Fruit fly (Drosophila melanogaster) whole organism, embryonic: ENCODE results near the gene CG6136.

Experiments used
- BtbVII ChIP-seq: fragments of 200-800 bp; sonication (Bioruptor generic); optimal IDR thresholded peaks from 3 replicates; lab custom pipeline; 2017; ENCODE audit warnings: missing biosample characterization, mild to moderate bottlenecking, missing genetic modification characterization
- CG10147 ChIP-seq: fragments of 200-800 bp; sonication (Bioruptor generic); optimal IDR thresholded peaks from 2 replicates; lab custom pipeline; 2019; ENCODE audit warnings: missing biosample characterization, mild to moderate bottlenecking, missing genetic modification characterization, moderate library complexity
- CG12219 ChIP-seq: fragments of 200-800 bp; sonication (Bioruptor generic); optimal IDR thresholded peaks from 3 replicates; lab custom pipeline; 2018; ENCODE audit warnings: missing biosample characterization, mild to moderate bottlenecking, missing genetic modification characterization
- CG12299 ChIP-seq: fragments of 200-800 bp; sonication (Bioruptor generic); optimal IDR thresholded peaks from 2 replicates; lab custom pipeline; 2018; ENCODE audit warnings: missing biosample characterization, mild to moderate bottlenecking, missing genetic modification characterization
- CG13775 ChIP-seq: fragments of 200-800 bp; sonication (Bioruptor generic); optimal IDR thresholded peaks from 3 replicates; lab custom pipeline; 2017; ENCODE audit warnings: missing biosample characterization, mild to moderate bottlenecking, missing genetic modification characterization
- CG14860 ChIP-seq: fragments of 200-800 bp; sonication (Bioruptor generic); IDR thresholded peaks from 3 replicates; pipeline ENCODE4 v1.3.6; 2022; ENCODE audit warnings: missing biosample characterization, missing genetic modification characterization; ENCODE audit not compliant: partially characterized antibody
- CG15269 ChIP-seq: fragments of 200-800 bp; sonication (Bioruptor generic); optimal IDR thresholded peaks from 2 replicates; lab custom pipeline; 2018; ENCODE audit warnings: missing biosample characterization, mild to moderate bottlenecking, missing genetic modification characterization, moderate library complexity
- CG17328 ChIP-seq: fragments of 200-800 bp; sonication (Bioruptor generic); IDR thresholded peaks from 2 replicates; pipeline ENCODE4 v1.3.6; 2022; ENCODE audit warnings: missing biosample characterization, missing genetic modification characterization
- CG17385 ChIP-seq: fragments of 200-800 bp; sonication (Bioruptor generic); optimal IDR thresholded peaks from 3 replicates; lab custom pipeline; 2018; ENCODE audit warnings: missing biosample characterization, mild to moderate bottlenecking, missing genetic modification characterization
- CG18619 ChIP-seq: fragments of 200-800 bp; sonication (Bioruptor generic); optimal IDR thresholded peaks from 3 replicates; lab custom pipeline; 2017; ENCODE audit warnings: missing biosample characterization, mild to moderate bottlenecking, missing genetic modification characterization
- CG4328 ChIP-seq: fragments of 200-800 bp; sonication (Bioruptor generic); optimal IDR thresholded peaks from 3 replicates; lab custom pipeline; 2017; ENCODE audit warnings: missing biosample characterization, missing genetic modification reagents, missing genetic modification characterization
- CG43689 ChIP-seq: fragments of 200-800 bp; sonication (Bioruptor generic); IDR thresholded peaks from 2 replicates; pipeline ENCODE4 v1.3.6; 2022; ENCODE audit warnings: missing biosample characterization, missing genetic modification characterization
- CoRest ChIP-seq: fragments of 200-800 bp; sonication (Bioruptor generic); optimal IDR thresholded peaks from 3 replicates; lab custom pipeline; 2018; ENCODE audit warnings: missing biosample characterization, mild to moderate bottlenecking, missing genetic modification characterization, moderate library complexity
- Dbx ChIP-seq: fragments of 200-800 bp; sonication (Bioruptor generic); IDR thresholded peaks from 3 replicates; pipeline ENCODE4 v1.3.6; 2022; ENCODE audit warnings: missing biosample characterization, missing genetic modification characterization
- Dll ChIP-seq: fragments of 200-800 bp; sonication (Bioruptor generic); IDR thresholded peaks from 4 replicates; pipeline ENCODE4 v1.3.6; 2022; ENCODE audit warnings: missing biosample characterization, missing genetic modification characterization; ENCODE audit not compliant: partially characterized antibody
- Drgx ChIP-seq: fragments of 200-800 bp; sonication (Bioruptor generic); IDR thresholded peaks from 2 replicates; pipeline ENCODE4 v1.3.6; 2022; ENCODE audit warnings: missing biosample characterization, missing genetic modification characterization
- Lpt ChIP-seq: fragments of >200 bp; optimal IDR thresholded peaks from 2 replicates; lab custom pipeline; 2018; ENCODE audit warnings: missing biosample characterization, missing genetic modification characterization
- MBD-R2 ChIP-seq: fragments of 200-800 bp; sonication (Bioruptor generic); IDR thresholded peaks from 2 replicates; pipeline ENCODE4 v1.3.6; 2022; ENCODE audit warnings: missing biosample characterization, missing genetic modification characterization
- Meics ChIP-seq: fragments of 200-800 bp; sonication (Bioruptor generic); optimal IDR thresholded peaks from 2 replicates; lab custom pipeline; 2017; ENCODE audit warnings: missing biosample characterization, mild to moderate bottlenecking, missing genetic modification characterization
- Mrtf ChIP-seq: fragments of 200-800 bp; sonication (Bioruptor generic); IDR thresholded peaks from 3 replicates; pipeline ENCODE4 v1.3.6; 2022; ENCODE audit warnings: missing biosample characterization, missing genetic modification characterization
- Nf-YA ChIP-seq: fragments of 200-800 bp; sonication (Bioruptor generic); IDR thresholded peaks from 2 replicates; pipeline ENCODE4 v1.3.6; 2022; ENCODE audit warnings: missing biosample characterization, missing genetic modification characterization
- Oaz ChIP-seq: fragments of 200-800 bp; sonication (Bioruptor generic); IDR thresholded peaks from 2 replicates; pipeline ENCODE4 v1.3.6; 2022; ENCODE audit warnings: missing biosample characterization, missing genetic modification characterization
- Pdp1 ChIP-seq, 2 experiments: fragments of 200-800 bp; sonication (Bioruptor generic); optimal IDR thresholded peaks; 3 replicates each; lab custom pipeline; 2016; ENCODE audit warnings: missing biosample characterization in 2 of 2, missing genetic modification characterization in 2 of 2, mild to moderate bottlenecking in 1 of 2, moderate library complexity in 1 of 2
- Usf ChIP-seq: fragments of 200-800 bp; sonication (Bioruptor generic); optimal IDR thresholded peaks from 2 replicates; lab custom pipeline; 2017; ENCODE audit warnings: missing genotype, missing biosample characterization, missing genetic modification characterization
- ase ChIP-seq: fragments of 200-800 bp; sonication (Bioruptor generic); IDR thresholded peaks from 3 replicates; pipeline ENCODE4 v1.3.6; 2022; ENCODE audit warnings: missing biosample characterization, missing genetic modification characterization
- btn ChIP-seq: fragments of 200-800 bp; sonication (Bioruptor generic); optimal IDR thresholded peaks from 2 replicates; lab custom pipeline; 2016; ENCODE audit warnings: missing biosample characterization, missing genetic modification characterization
- ci ChIP-seq: fragments of 200-800 bp; sonication (Bioruptor generic); IDR thresholded peaks from 3 replicates; pipeline ENCODE4 v1.3.6; 2022; ENCODE audit warnings: missing biosample characterization, missing genetic modification characterization
- corto ChIP-seq: fragments of 200-800 bp; sonication (Bioruptor generic); optimal IDR thresholded peaks from 2 replicates; lab custom pipeline; 2016; ENCODE audit warnings: missing biosample characterization, mild to moderate bottlenecking, missing genetic modification characterization, moderate library complexity
- dpn ChIP-seq, 2 experiments: fragments of 200-800 bp; sonication (Bioruptor generic); optimal IDR thresholded peaks; 3 replicates each; lab custom pipeline; 2016; ENCODE audit warnings: missing biosample characterization in 2 of 2, missing genetic modification characterization in 2 of 2
- esg ChIP-seq: fragments of 200-800 bp; sonication (Bioruptor generic); conservative IDR thresholded peaks from 2 replicates; pipeline ENCODE4 v1.3.6; 2022; ENCODE audit warnings: missing biosample characterization, missing genetic modification characterization
- eyg ChIP-seq: fragments of 200-800 bp; sonication (Bioruptor generic); optimal IDR thresholded peaks from 3 replicates; lab custom pipeline; 2016; ENCODE audit warnings: missing biosample characterization, missing genetic modification characterization
- gem ChIP-seq: fragments of 200-800 bp; sonication (Bioruptor generic); optimal IDR thresholded peaks from 2 replicates; lab custom pipeline; 2019; ENCODE audit warnings: missing biosample characterization, mild to moderate bottlenecking, missing genetic modification characterization, moderate library complexity
- grn ChIP-seq: fragments of 200-800 bp; sonication (Bioruptor generic); optimal IDR thresholded peaks from 3 replicates; lab custom pipeline; 2017; ENCODE audit warnings: missing biosample characterization, missing genetic modification characterization
- hkb ChIP-seq, 2 experiments: fragments of 200-800 bp in 1 of 2; fragments of >200 bp in 1 of 2; sonication (Bioruptor generic) in 1 of 2; IDR thresholded peaks in 1 of 2; optimal IDR thresholded peaks in 1 of 2; 2 replicates each; pipeline versions ENCODE4 v1.3.6 to Lab custom; 2017 to 2022; ENCODE audit warnings: missing biosample characterization in 1 of 2, missing genetic modification characterization in 1 of 2
- ind ChIP-seq: fragments of 200-800 bp; sonication (Bioruptor generic); optimal IDR thresholded peaks from 3 replicates; lab custom pipeline; 2016; ENCODE audit warnings: missing biosample characterization, missing genetic modification characterization
- lab ChIP-seq: fragments of 200-800 bp; sonication (Bioruptor generic); optimal IDR thresholded peaks from 3 replicates; lab custom pipeline; 2017; ENCODE audit warnings: missing biosample characterization, missing genetic modification characterization, mild to moderate bottlenecking, moderate library complexity, missing genetic modification reagents
- lilli ChIP-seq: fragments of 200-800 bp; sonication (Bioruptor generic); optimal IDR thresholded peaks from 3 replicates; lab custom pipeline; 2016; ENCODE audit warnings: missing biosample characterization, missing genetic modification characterization
- lola ChIP-seq, 3 experiments: fragments of >200 bp in 2 of 3; fragments of 200-800 bp in 1 of 3; sonication (Bioruptor generic) in 1 of 3; optimal IDR thresholded peaks; 2 replicates each; lab custom pipeline; 2017 to 2019; ENCODE audit warnings: missing biosample characterization in 3 of 3, missing genetic modification characterization in 3 of 3, mild to moderate bottlenecking in 1 of 3, moderate library complexity in 1 of 3
- onecut ChIP-seq: fragments of 200-800 bp; sonication (Bioruptor generic); IDR thresholded peaks from 2 replicates; pipeline ENCODE4 v1.3.6; 2022; ENCODE audit warnings: missing biosample characterization, missing genetic modification characterization
- pan ChIP-seq, 4 experiments: fragments of >200 bp in 3 of 4; fragments of 200-800 bp in 1 of 4; sonication (Bioruptor generic) in 1 of 4; optimal IDR thresholded peaks in 3 of 4; IDR thresholded peaks in 1 of 4; 2 replicates each; pipeline versions ENCODE4 v1.3.6 to Lab custom; 2017 to 2022; ENCODE audit warnings: missing biosample characterization in 2 of 4, missing genetic modification characterization in 2 of 4, mixed read lengths in 1 of 4
- pzg ChIP-seq: fragments of 200-800 bp; sonication (Bioruptor generic); optimal IDR thresholded peaks from 3 replicates; lab custom pipeline; 2018; ENCODE audit warnings: missing biosample characterization, mild to moderate bottlenecking, missing genetic modification characterization, moderate library complexity
- ranshi ChIP-seq: fragments of 200-800 bp; sonication (Bioruptor generic); IDR thresholded peaks from 2 replicates; pipeline ENCODE4 v1.3.6; 2022; ENCODE audit warnings: missing biosample characterization, missing genetic modification characterization
- sc ChIP-seq, 3 experiments: fragments of >200 bp in 2 of 3; fragments of 200-800 bp in 1 of 3; sonication (Bioruptor generic) in 1 of 3; optimal IDR thresholded peaks; 2 replicates in 2 of 3; 3 replicates in 1 of 3; lab custom pipeline; 2017; ENCODE audit warnings: mild to moderate bottlenecking in 1 of 3, missing biosample characterization in 1 of 3, missing genetic modification characterization in 1 of 3, missing genetic modification reagents in 1 of 3
- sob ChIP-seq: fragments of 200-800 bp; sonication (Bioruptor generic); IDR thresholded peaks from 2 replicates; pipeline ENCODE4 v1.3.6; 2022; ENCODE audit warnings: missing biosample characterization, missing genetic modification characterization
- tgo ChIP-seq: fragments of 200-800 bp; sonication (Bioruptor generic); IDR thresholded peaks from 3 replicates; pipeline ENCODE4 v1.3.6; 2022; ENCODE audit warnings: missing biosample characterization, missing genetic modification characterization
- unc-4 ChIP-seq: fragments of 200-800 bp; sonication (Bioruptor generic); IDR thresholded peaks from 2 replicates; pipeline ENCODE4 v1.3.6; 2022; ENCODE audit warnings: missing biosample characterization, missing genetic modification characterization; ENCODE audit not compliant: partially characterized antibody
- vvl ChIP-seq: fragments of 200-800 bp; sonication (Bioruptor generic); IDR thresholded peaks from 2 replicates; pipeline ENCODE4 v1.3.6; 2022; ENCODE audit warnings: missing biosample characterization, missing genetic modification characterization

Gene CG6136

dm6 chr3R:15350993-15351426, 21.0 kb downstream of the CG6136 start, which contains the start of the genes Trs33 and Tmtc4 (continued):
- TF ChIP-seq vvl (GFP tag; lab: Robert Waterston, UW) (peak; percentile 71), ase (GFP tag; lab: Robert Waterston, UW) (peak; percentile 37; the same call in 1 of the 3 replicates), esg (no peak), eyg (GFP tag; lab: Kevin White, UChicago) (no peak), ind (peak; percentile 50), tgo (GFP tag; lab: Robert Waterston, UW) (no peak), Lpt (GFP tag; lab: Kevin White, UChicago) (no peak), Nf-YA (GFP tag; lab: Robert Waterston, UW) (no peak), CG43689 (GFP tag; lab: Robert Waterston, UW) (no peak), CG17328 (GFP tag; lab: Robert Waterston, UW) (no peak), CG12299 (tag; lab: Kevin White, UChicago) (peak; percentile 8), Dll (GFP tag; lab: Robert Waterston, UW) (0 out of 4 replicates have a peak, but pooled peaks have one; percentile 10), CG14860 (GFP tag; lab: Robert Waterston, UW) (no peak), onecut (GFP tag; lab: Robert Waterston, UW) (no peak), Dbx (GFP tag; lab: Robert Waterston, UW) (no peak), CG12219 (no peak), CoRest (tag; lab: Kevin White, UChicago) (peak; percentile 51), unc-4 (GFP tag; lab: Robert Waterston, UW) (no peak), pan (optimal IDR thresholded peaks at IDR 0.05; lab: Kevin White, UChicago) (no peak), pan (GFP tag; optimal IDR thresholded peaks at IDR 0.05 in 1 of 2, IDR thresholded peaks at IDR 0.05 in 1 of 2) (no peak), Meics (peak; percentile 34), sc (optimal IDR thresholded peaks at IDR 0.05; lab: Kevin White, UChicago) (no peak), sc (GFP tag; optimal IDR thresholded peaks at IDR 0.05; lab: Kevin White, UChicago) (no peak), CG13775 (GFP tag; lab: Kevin White, UChicago) (peak; percentile 35), gem (peak; percentile 67), corto (GFP tag; lab: Kevin White, UChicago) (no peak), Mrtf (GFP tag; lab: Robert Waterston, UW) (no peak), btn (no peak), CG4328 (GFP tag; lab: Kevin White, UChicago) (peak; percentile 29)

- peak in 1 of 2 experiments; percentile 31 for TF ChIP-seq Pdp1 (GFP tag; optimal IDR thresholded peaks at IDR 0.05; lab: Kevin White, UChicago)
- TF ChIP-seq CG10147 (GFP tag; lab: Kevin White, UChicago) = peak; percentile 50
- peak; percentile 18 for TF ChIP-seq CG15269 (tag; lab: Kevin White, UChicago)
- peak in 1 of 3 experiments; percentile 17 for TF ChIP-seq lola (GFP tag; optimal IDR thresholded peaks at IDR 0.05; lab: Kevin White, UChicago)
- peak; percentile 41; the same call in 1 of the 2 replicates for TF ChIP-seq ranshi (GFP tag; lab: Robert Waterston, UW)
- TF ChIP-seq dpn (GFP tag; optimal IDR thresholded peaks at IDR 0.05; lab: Kevin White, UChicago) = peak in 1 of 2 experiments; percentile 46
- TF ChIP-seq ci (GFP tag; lab: Robert Waterston, UW) = peak; percentile 66
- TF ChIP-seq ind = peak; percentile 39
- TF ChIP-seq CG17385 (GFP tag; lab: Kevin White, UChicago) = peak; percentile 96
- peak; percentile 94 for TF ChIP-seq MBD-R2
- TF ChIP-seq grn = no peak
- no peak for TF ChIP-seq BtbVII (GFP tag; lab: Kevin White, UChicago)
- TF ChIP-seq Oaz (GFP tag; lab: Robert Waterston, UW) = peak; percentile 11; the same call in 1 of the 2 replicates
- 0 out of 2 replicates have a peak, but pooled peaks have one; percentile 19 for TF ChIP-seq esg
- TF ChIP-seq lilli = peak; percentile 51
- TF ChIP-seq hkb (optimal IDR thresholded peaks at IDR 0.05; lab: Kevin White, UChicago) = no peak
- 0 out of 2 replicates have a peak, but pooled peaks have one; percentile 40 for TF ChIP-seq hkb (GFP tag; IDR thresholded peaks at IDR 0.05; lab: Robert Waterston, UW)
- TF ChIP-seq Usf = no peak
- TF ChIP-seq CG18619 (GFP tag; lab: Kevin White, UChicago) = peak; percentile 17
- no peak for TF ChIP-seq CG12219
- TF ChIP-seq sob = 0 out of 2 replicates have a peak, but pooled peaks have one; percentile 42
- TF ChIP-seq lab (GFP tag; lab: Kevin White, UChicago) = no peak
- no peak for TF ChIP-seq CG14860 (GFP tag; lab: Robert Waterston, UW)
- TF ChIP-seq Meics = peak; percentile 11
- peak; percentile 62; the same call in 1 of the 2 replicates for TF ChIP-seq Drgx
- TF ChIP-seq pzg (GFP tag; lab: Kevin White, UChicago) = peak; percentile 33
Measured at dm6 chr3R:15347822-15348221, 24.2 kb downstream of the CG6136 start, which contains the start of the genes CG42726 and CG42727. CG42726 (plus strand) TSS chr3R:15348048. CG42727 (plus strand) TSS chr3R:15348048.
